Fruit fly (Drosophila melanogaster) whole organism, pupa: ENCODE results near the gene CG12395.

ENCODE experiments used
- CG10348 ChIP-seq: fragments of 200-800 bp; sonication (Bioruptor generic); IDR thresholded peaks from 2 replicates; pipeline ENCODE4 v1.3.6; 2022; ENCODE audit warnings: missing biosample characterization, missing genetic modification characterization
- CG12605 ChIP-seq: fragments of 200-800 bp; sonication (Bioruptor generic); IDR thresholded peaks from 2 replicates; pipeline ENCODE4 v1.3.6; 2022; ENCODE audit warnings: missing biosample characterization, missing genetic modification characterization
- CG13204 ChIP-seq: fragments of 200-800 bp; sonication (Bioruptor generic); optimal IDR thresholded peaks from 2 replicates; lab custom pipeline; 2018; ENCODE audit warnings: missing biosample characterization, mild to moderate bottlenecking, missing genetic modification characterization, moderate library complexity
- CG14655 ChIP-seq: fragments of 200-800 bp; sonication (Bioruptor generic); optimal IDR thresholded peaks from 3 replicates; lab custom pipeline; 2017; ENCODE audit warnings: mild to moderate bottlenecking, missing biosample characterization, missing genetic modification reagents, missing genetic modification characterization
- CG15710 ChIP-seq: fragments of 200-800 bp; sonication (Bioruptor generic); optimal IDR thresholded peaks from 2 replicates; lab custom pipeline; 2018; ENCODE audit warnings: missing biosample characterization, mild to moderate bottlenecking, missing genetic modification characterization, moderate library complexity
- CG17806 ChIP-seq: fragments of 200-800 bp; sonication (Bioruptor generic); optimal IDR thresholded peaks from 2 replicates; lab custom pipeline; 2018; ENCODE audit warnings: missing biosample characterization, mild to moderate bottlenecking, missing genetic modification characterization, moderate library complexity
- CG32121 ChIP-seq: fragments of 200-800 bp; sonication (Bioruptor generic); IDR thresholded peaks from 2 replicates; pipeline ENCODE4 v1.3.6; 2022; ENCODE audit warnings: missing biosample characterization, missing genetic modification characterization
- CG34367 ChIP-seq: fragments of 200-800 bp; sonication (Bioruptor generic); optimal IDR thresholded peaks from 2 replicates; lab custom pipeline; 2018; ENCODE audit warnings: missing biosample characterization, mild to moderate bottlenecking, missing genetic modification characterization
- CG4496 ChIP-seq: fragments of 200-800 bp; sonication (Bioruptor generic); IDR thresholded peaks from 3 replicates; pipeline ENCODE4 v1.3.6; 2022; ENCODE audit warnings: missing biosample characterization, missing genetic modification characterization
- CG8159 ChIP-seq: fragments of 200-800 bp; sonication (Bioruptor generic); optimal IDR thresholded peaks from 3 replicates; lab custom pipeline; 2018; ENCODE audit warnings: missing biosample characterization, mild to moderate bottlenecking, missing genetic modification characterization, moderate library complexity
- CG9948 ChIP-seq: fragments of 200-800 bp; sonication (Bioruptor generic); optimal IDR thresholded peaks from 2 replicates; lab custom pipeline; 2018; ENCODE audit warnings: missing biosample characterization, mild to moderate bottlenecking, missing genetic modification characterization, moderate library complexity
- D1 ChIP-seq: fragments of 200-800 bp; sonication (Bioruptor generic); optimal IDR thresholded peaks from 2 replicates; lab custom pipeline; 2018; ENCODE audit warnings: missing biosample characterization, mild to moderate bottlenecking, missing genetic modification characterization, moderate library complexity
- EcR ChIP-seq: fragments of 200-800 bp; sonication (Bioruptor generic); optimal IDR thresholded peaks from 3 replicates; lab custom pipeline; 2019; ENCODE audit warnings: missing biosample characterization, missing genetic modification characterization, mild to moderate bottlenecking, moderate library complexity, missing genetic modification reagents
- Ets98B ChIP-seq: fragments of 200-800 bp; sonication (Bioruptor generic); IDR thresholded peaks from 2 replicates; pipeline ENCODE4 v1.3.6; 2022; ENCODE audit warnings: missing biosample characterization, missing genetic modification characterization
- Pif1A ChIP-seq: fragments of 200-800 bp; sonication (Bioruptor generic); optimal IDR thresholded peaks from 3 replicates; lab custom pipeline; 2016; ENCODE audit warnings: missing biosample characterization, missing genetic modification characterization
- Pif1B ChIP-seq: fragments of 200-800 bp; sonication (Bioruptor generic); optimal IDR thresholded peaks from 3 replicates; lab custom pipeline; 2016; ENCODE audit warnings: missing biosample characterization, missing genetic modification characterization
- Snoo ChIP-seq: fragments of 200-800 bp; sonication (Bioruptor generic); optimal IDR thresholded peaks from 3 replicates; lab custom pipeline; 2017; ENCODE audit warnings: missing biosample characterization, mild to moderate bottlenecking, missing genetic modification characterization, inconsistent platforms
- fd96Ca ChIP-seq: fragments of 200-800 bp; sonication (Bioruptor generic); IDR thresholded peaks from 3 replicates; pipeline ENCODE4 v1.3.6; 2022; ENCODE audit warnings: missing biosample characterization, missing genetic modification characterization
- gl ChIP-seq: fragments of 200-800 bp; sonication (Bioruptor generic); optimal IDR thresholded peaks from 2 replicates; lab custom pipeline; 2018; ENCODE audit warnings: missing biosample characterization, mild to moderate bottlenecking, missing genetic modification characterization
- rn ChIP-seq: fragments of 200-800 bp; sonication (Bioruptor generic); IDR thresholded peaks from 2 replicates; pipeline ENCODE4 v1.3.6; 2022; ENCODE audit warnings: missing biosample characterization, missing genetic modification characterization

The CG12395 gene

dm6 chrX:16085865-16086592 is 23.3 kb upstream of the CG12395 start:
- TF ChIP-seq CG8159 (tag; lab: Kevin White, UChicago) (peak; percentile 59), CG14655 (peak; percentile 21), CG12605 (GFP tag; lab: Robert Waterston, UW) (0 out of 2 replicates have a peak, but pooled peaks have one; percentile 19), CG32121 (GFP tag; lab: Robert Waterston, UW) (peak; percentile 43; the same call in 1 of the 2 replicates), CG4496 (GFP tag; lab: Robert Waterston, UW) (0 out of 3 replicates have a peak, but pooled peaks have one; percentile 35), fd96Ca (GFP tag; lab: Robert Waterston, UW) (0 out of 3 replicates have a peak, but pooled peaks have one; percentile 43), EcR (GFP tag; lab: Kevin White, UChicago) (no peak), CG13204 (GFP tag; lab: Kevin White, UChicago) (no peak), rn (GFP tag; lab: Robert Waterston, UW) (no peak), CG34367 (peak; percentile 14), Pif1B (GFP tag; lab: Kevin White, UChicago) (no peak), Pif1A (GFP tag; lab: Kevin White, UChicago) (peak; percentile 28)
- TF ChIP-seq, all 21 proteins: peak for 8

DNA sequence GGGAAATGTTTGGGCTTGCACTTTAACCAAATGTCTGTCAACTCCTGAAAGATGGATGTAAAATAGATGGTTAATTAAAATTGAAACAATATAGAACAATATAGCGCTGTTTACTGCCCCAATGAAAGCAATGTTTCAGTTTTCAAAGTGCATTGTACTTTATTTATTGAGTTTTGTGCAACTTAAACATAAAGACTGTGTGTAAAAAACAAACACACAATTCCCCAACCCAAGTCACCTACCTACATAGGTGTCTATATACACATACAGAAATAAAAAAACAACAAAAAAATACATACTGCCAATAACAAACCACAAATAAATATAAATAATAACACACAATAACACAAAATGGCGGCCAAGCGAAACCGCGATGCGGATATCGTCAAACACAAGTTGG is 20.2 kb upstream of the CG12395 start, which contains the start of gene CG8958:
Gene CG8958, plus strand, starts transcription at position 301 of the 400 bp plus-strand sequence.
- TF ChIP-seq Pif1A (GFP tag; lab: Kevin White, UChicago) (no peak), CG9948 (tag; lab: Kevin White, UChicago) (no peak), CG12605 (GFP tag; lab: Robert Waterston, UW) (no peak), CG14655 (no peak), Snoo (no peak), Pif1B (GFP tag; lab: Kevin White, UChicago) (no peak), CG8159 (tag; lab: Kevin White, UChicago) (no peak), Ets98B (GFP tag; lab: Robert Waterston, UW) (no peak), CG34367 (no peak), CG4496 (GFP tag; lab: Robert Waterston, UW) (no peak), CG17806 (tag; lab: Kevin White, UChicago) (no peak), CG10348 (GFP tag; lab: Robert Waterston, UW) (no peak), CG32121 (GFP tag; lab: Robert Waterston, UW) (no peak), fd96Ca (GFP tag; lab: Robert Waterston, UW) (no peak), D1 (tag; lab: Kevin White, UChicago) (no peak)

DNA sequence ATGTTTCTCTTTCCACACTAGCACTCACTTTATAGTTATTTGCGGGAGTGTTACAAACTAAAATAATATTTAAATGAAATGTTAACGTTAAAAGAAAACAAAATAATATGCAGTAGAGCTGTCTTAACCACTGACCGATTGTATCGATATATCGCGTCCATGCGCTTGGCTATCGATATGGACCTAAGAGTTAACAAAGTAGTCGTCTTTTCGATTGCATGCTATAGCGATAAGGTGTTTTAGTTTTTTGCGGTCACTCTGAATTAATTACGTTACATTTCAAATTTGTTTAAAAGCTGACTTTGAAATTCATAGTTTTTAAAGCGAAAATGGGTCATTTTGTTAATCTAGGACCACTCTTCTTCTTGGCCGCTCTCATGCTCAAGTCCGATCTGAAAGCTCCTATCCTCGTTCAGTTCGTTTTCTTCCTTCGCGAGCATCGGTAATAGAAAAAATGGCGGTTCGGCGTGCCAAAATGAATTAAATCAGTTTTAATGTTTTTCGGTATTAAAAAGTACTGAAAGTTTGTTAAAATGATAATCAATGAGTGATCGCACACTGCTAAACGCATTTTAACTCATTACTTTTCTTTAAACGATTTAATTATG is 10.8 kb upstream of the CG12395 start, which contains the start of gene Nipsnap:
Gene Nipsnap, minus strand, starts transcription at position 194 of the 608 bp plus-strand sequence.
- TF ChIP-seq Ets98B (GFP tag; lab: Robert Waterston, UW), result no peak
- no peak for TF ChIP-seq CG10348 (GFP tag; lab: Robert Waterston, UW)
- TF ChIP-seq gl, result no peak
- no peak for TF ChIP-seq Pif1A (GFP tag; lab: Kevin White, UChicago)
- TF ChIP-seq Pif1B (GFP tag; lab: Kevin White, UChicago), result no peak
- TF ChIP-seq EcR (GFP tag; lab: Kevin White, UChicago), result no peak
- TF ChIP-seq CG8159 (tag; lab: Kevin White, UChicago), result no peak
- TF ChIP-seq CG15710 (tag; lab: Kevin White, UChicago), result no peak
- TF ChIP-seq fd96Ca (GFP tag; lab: Robert Waterston, UW), result no peak
- TF ChIP-seq CG17806 (tag; lab: Kevin White, UChicago), result no peak

DNA sequence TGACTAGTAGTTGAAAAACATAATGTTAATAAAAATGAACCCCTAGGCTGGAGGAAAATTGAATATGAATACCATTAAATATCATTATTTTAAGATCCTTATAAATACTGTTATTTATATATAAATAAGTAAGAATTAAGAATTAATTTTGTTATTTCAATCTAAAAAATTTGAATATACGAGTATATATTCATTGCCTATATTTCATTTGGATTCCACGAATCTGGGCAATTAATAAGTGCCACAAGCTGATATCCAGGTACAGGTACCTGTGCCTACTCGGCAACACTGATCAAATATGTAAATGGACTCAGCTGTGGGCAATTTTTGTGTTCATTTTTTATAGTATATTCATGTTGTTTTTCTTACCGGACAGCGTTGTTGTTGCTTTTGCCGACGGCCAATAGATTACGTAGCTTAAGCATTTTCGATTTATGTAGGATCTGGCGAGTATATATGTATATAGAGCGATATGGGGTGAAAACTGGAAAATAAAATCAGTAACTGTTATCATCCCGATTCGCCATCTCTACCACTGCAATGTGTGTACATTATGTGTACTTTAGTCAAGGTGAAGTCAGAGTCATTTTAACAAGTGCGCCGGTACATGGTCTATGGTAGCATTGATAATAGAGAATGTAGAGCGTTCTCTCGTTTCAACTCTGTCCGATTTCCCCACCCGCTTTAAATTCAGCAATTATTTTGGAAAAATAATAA is 10.1 kb upstream of the CG12395 start:
- TF ChIP-seq CG13204 (GFP tag; lab: Kevin White, UChicago), result no peak
- no peak for TF ChIP-seq D1 (tag; lab: Kevin White, UChicago)
- TF ChIP-seq CG10348 (GFP tag; lab: Robert Waterston, UW), result no peak
- TF ChIP-seq CG8159 (tag; lab: Kevin White, UChicago), result no peak
- TF ChIP-seq Pif1A (GFP tag; lab: Kevin White, UChicago), result no peak
- no peak for TF ChIP-seq CG12605 (GFP tag; lab: Robert Waterston, UW)
- TF ChIP-seq CG17806 (tag; lab: Kevin White, UChicago), result no peak
- TF ChIP-seq CG9948 (tag; lab: Kevin White, UChicago), result no peak
- no peak for TF ChIP-seq gl

DNA sequence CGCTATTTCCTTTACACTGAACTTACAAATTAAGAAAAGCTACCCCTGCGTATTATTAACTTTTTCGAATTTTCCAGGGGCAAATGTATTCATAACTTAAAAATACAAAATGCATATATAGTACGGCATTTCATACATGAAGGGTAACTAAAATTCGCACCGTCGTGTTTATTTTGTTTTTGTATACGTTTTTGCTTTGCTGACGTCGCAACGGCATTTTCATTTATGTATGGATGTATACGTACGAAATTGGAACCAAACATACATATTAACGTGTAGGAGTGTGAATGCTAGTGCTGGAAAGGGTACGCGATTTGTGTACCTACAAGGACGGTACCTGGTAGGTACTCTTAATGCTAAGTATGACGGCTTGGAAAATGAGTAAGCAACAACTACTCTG is 9.5 kb upstream of the CG12395 start:
- TF ChIP-seq CG13204 (GFP tag; lab: Kevin White, UChicago) (no peak), Pif1B (GFP tag; lab: Kevin White, UChicago) (no peak), gl (peak; percentile 1)

dm6 chrX:16063414-16063938 is 778 bp upstream of the CG12395 start, which contains the start of gene dpr18:
dpr18 (plus strand) TSS chrX:16063738.
- no peak for TF ChIP-seq CG9948 (tag; lab: Kevin White, UChicago)
- TF ChIP-seq CG14655, result no peak
- TF ChIP-seq CG4496 (GFP tag; lab: Robert Waterston, UW), result no peak
- TF ChIP-seq Pif1B (GFP tag; lab: Kevin White, UChicago), result no peak
- no peak for TF ChIP-seq Snoo
